Worm (Caenorhabditis elegans) whole organism, L3 larva: Measurements from ENCODE around the gene rpl-36.A.
"Not testable (repeated sequence)": the region's sequence is repeated elsewhere in the genome, so short reads cannot be mapped to it uniquely, and the experiment has no call there.

Source experiments
- ama-1 ChIP-seq: fragments of 150-350 bp; optimal IDR thresholded peaks from 2 replicates; lab custom pipeline; 2018
- elt-3 ChIP-seq, 3 experiments: fragments of 150-350 bp in 1 of 3; sonication (generic microtip) in 2 of 3; optimal IDR thresholded peaks; 2 replicates in 2 of 3; 4 replicates in 1 of 3; lab custom pipeline; 2014 to 2017; ENCODE audit warnings: missing biosample characterization in 3 of 3, missing genetic modification characterization in 3 of 3
- lin-15B ChIP-seq: fragments of 150-350 bp; optimal IDR thresholded peaks from 2 replicates; lab custom pipeline; 2014; ENCODE audit warnings: missing biosample characterization, missing genetic modification characterization
- nfya-1 ChIP-seq: sonication (generic microtip); optimal IDR thresholded peaks from 2 replicates; lab custom pipeline; 2017; ENCODE audit warnings: missing genetic modification characterization, mild to moderate bottlenecking, missing compliant biosample characterization, antibody characterized with exemption, moderate library complexity; ENCODE audit not compliant: insufficient read depth
- nhr-237 ChIP-seq: fragments of 150-350 bp; optimal IDR thresholded peaks from 2 replicates; lab custom pipeline; 2014; ENCODE audit warnings: missing biosample characterization, missing genetic modification characterization
- nhr-25 ChIP-seq: sonication (generic microtip); optimal IDR thresholded peaks from 2 replicates; lab custom pipeline; 2017; ENCODE audit warnings: missing biosample characterization, missing genetic modification characterization
- nhr-76 ChIP-seq: fragments of 150-350 bp; sonication (generic microtip); optimal IDR thresholded peaks from 5 replicates; lab custom pipeline; 2014; ENCODE audit warnings: missing biosample characterization, missing genetic modification characterization
- snpc-4 ChIP-seq: fragments of 150-350 bp; optimal IDR thresholded peaks from 2 replicates; lab custom pipeline; 2014; ENCODE audit warnings: missing biosample characterization, missing genetic modification characterization

DNA sequence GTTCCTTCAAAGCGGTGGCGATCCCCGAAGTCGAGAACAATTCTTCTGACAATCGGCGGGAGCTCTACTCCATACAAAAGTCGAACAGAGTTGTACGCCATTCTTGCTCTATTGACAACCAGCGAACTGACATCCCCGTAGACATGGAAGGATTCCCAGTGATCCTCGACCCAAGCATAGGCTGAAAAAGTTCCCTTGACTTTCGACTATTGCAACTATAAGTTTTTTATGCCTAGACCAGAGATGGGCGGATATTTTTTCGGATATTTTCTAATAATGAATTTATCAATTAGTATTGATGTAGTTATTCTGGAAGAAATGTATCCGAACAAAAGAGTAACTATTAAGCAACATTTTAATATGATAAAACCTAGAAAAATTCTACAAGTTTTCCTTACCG is 24.8 kb upstream of the rpl-36.A start, which contains the start of gene W10C6.2:
- TF ChIP-seq elt-3 (tag; optimal IDR thresholded peaks at IDR 0.05; lab: Kevin White, UChicago); nhr-237; nfya-1 (tag; lab: Kevin White, UChicago); nhr-76 (tag; lab: Kevin White, UChicago); nhr-25 (tag; lab: Kevin White, UChicago); snpc-4 (tag; lab: Kevin White, UChicago); ama-1; lin-15B (tag; lab: Kevin White, UChicago): not testable (repeated sequence)
